Fruit fly (Drosophila melanogaster): ENCODE results near the gene Ca-alpha1T.

The Ca-alpha1T gene

DNA sequence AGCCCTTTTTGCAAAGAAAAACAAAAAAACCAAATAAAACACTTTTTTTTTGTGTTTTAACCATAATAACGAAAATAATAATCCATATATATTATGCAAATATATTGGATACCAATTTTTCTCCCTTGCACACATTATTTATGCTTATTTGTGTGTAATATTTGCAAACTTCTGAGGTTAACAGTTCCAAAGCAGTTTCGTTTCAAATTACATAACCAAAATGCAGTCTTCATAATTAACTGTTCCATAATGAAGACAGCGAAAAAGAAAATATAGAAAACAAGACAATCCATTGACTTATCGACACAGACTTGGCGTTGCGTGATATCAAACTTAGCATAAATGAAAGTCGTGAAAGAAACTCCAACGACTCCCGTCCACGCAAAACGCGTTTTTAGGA is 116.7 kb downstream of the Ca-alpha1T start:
- TF ChIP-seq gl (tag; optimal IDR thresholded peaks at IDR 0.05): no peak
- TF ChIP-seq CG12605 (GFP tag; IDR thresholded peaks at IDR 0.05): no peak
- no peak for TF ChIP-seq CG8159 (tag; optimal IDR thresholded peaks at IDR 0.05)
- no peak for TF ChIP-seq CG13204 (GFP tag; optimal IDR thresholded peaks at IDR 0.05)
- TF ChIP-seq CG15710 (tag; optimal IDR thresholded peaks at IDR 0.05): no peak
- TF ChIP-seq CG10348 (GFP tag; IDR thresholded peaks at IDR 0.05): no peak
- TF ChIP-seq CG14655 (GFP tag; optimal IDR thresholded peaks at IDR 0.05): no peak
- TF ChIP-seq CG4496 (GFP tag; IDR thresholded peaks at IDR 0.05): no peak
- TF ChIP-seq EcR (GFP tag; optimal IDR thresholded peaks at IDR 0.05): no peak
- TF ChIP-seq rn (GFP tag; IDR thresholded peaks at IDR 0.05): no peak
- TF ChIP-seq Ets98B (GFP tag; IDR thresholded peaks at IDR 0.05): no peak
- no peak for TF ChIP-seq CG34367 (tag; optimal IDR thresholded peaks at IDR 0.05)
- no peak for TF ChIP-seq CG8301 (tag; optimal IDR thresholded peaks at IDR 0.05)
- TF ChIP-seq CG32121 (GFP tag; IDR thresholded peaks at IDR 0.05): no peak
- no peak for TF ChIP-seq Pif1B (GFP tag; optimal IDR thresholded peaks at IDR 0.05)

DNA sequence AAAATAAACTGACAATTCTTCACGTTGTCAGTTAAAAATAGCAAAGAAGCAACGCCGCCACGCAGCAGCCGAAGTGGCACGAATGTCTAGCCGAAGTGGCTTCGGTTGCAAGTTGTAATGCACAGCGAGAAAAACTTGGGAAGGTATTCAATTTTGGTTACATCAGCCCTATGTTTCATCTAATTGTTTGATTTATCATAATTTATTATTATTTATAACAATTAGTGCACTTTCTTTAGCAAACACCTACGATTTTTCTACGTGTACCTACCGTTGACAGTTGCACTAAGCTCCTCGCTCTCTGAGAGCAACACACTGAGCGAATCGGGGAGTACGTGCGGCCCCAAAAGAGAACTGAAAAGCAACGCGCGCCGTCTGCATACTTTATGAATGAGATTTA is 117.4 kb downstream of the Ca-alpha1T start, which contains the start of gene Tsp5D:
Tsp5D (minus strand) TSS at position 13 of the 400 bp plus-strand sequence.
- peak; percentile 99 for TF ChIP-seq rn (GFP tag; IDR thresholded peaks at IDR 0.05)
- TF ChIP-seq CG32121 (GFP tag; IDR thresholded peaks at IDR 0.05): peak; percentile 99
- TF ChIP-seq CG9948 (tag; optimal IDR thresholded peaks at IDR 0.05): peak; percentile 95
- peak; percentile 99 for TF ChIP-seq CG4496 (GFP tag; IDR thresholded peaks at IDR 0.05)
- peak; percentile 99 for TF ChIP-seq fd96Ca (GFP tag; IDR thresholded peaks at IDR 0.05)
- TF ChIP-seq CG13204 (GFP tag; optimal IDR thresholded peaks at IDR 0.05): peak; percentile 86
- peak; percentile 90 for TF ChIP-seq Pif1A (GFP tag; optimal IDR thresholded peaks at IDR 0.05)
- peak; percentile 52 for TF ChIP-seq Snoo (tag; optimal IDR thresholded peaks at IDR 0.05)
- TF ChIP-seq CG8301 (tag; optimal IDR thresholded peaks at IDR 0.05): peak; percentile 99
- peak; percentile 90 for TF ChIP-seq Pif1B (GFP tag; optimal IDR thresholded peaks at IDR 0.05)
- peak; percentile 96 for TF ChIP-seq CG8159 (tag; optimal IDR thresholded peaks at IDR 0.05)
- peak; percentile 97 for TF ChIP-seq CG17806 (tag; optimal IDR thresholded peaks at IDR 0.05)
- TF ChIP-seq CG14655 (GFP tag; optimal IDR thresholded peaks at IDR 0.05): peak; percentile 99
- peak; percentile 93 for TF ChIP-seq CG15710 (tag; optimal IDR thresholded peaks at IDR 0.05)
- peak; percentile 99 for TF ChIP-seq CG12605 (GFP tag; IDR thresholded peaks at IDR 0.05)
- TF ChIP-seq D1 (tag; optimal IDR thresholded peaks at IDR 0.05): peak; percentile 54
- peak; percentile 89 for TF ChIP-seq gl (tag; optimal IDR thresholded peaks at IDR 0.05)
- TF ChIP-seq CG10348 (GFP tag; IDR thresholded peaks at IDR 0.05): peak; percentile 95
- peak; percentile 99 for TF ChIP-seq Ets98B (GFP tag; IDR thresholded peaks at IDR 0.05)
- TF ChIP-seq EcR (GFP tag; optimal IDR thresholded peaks at IDR 0.05): no peak
- TF ChIP-seq CG34367 (tag; optimal IDR thresholded peaks at IDR 0.05): peak; percentile 93

- TF ChIP-seq D1 (tag; optimal IDR thresholded peaks at IDR 0.05): no peak
- no peak for TF ChIP-seq EcR (GFP tag; optimal IDR thresholded peaks at IDR 0.05)
- TF ChIP-seq CG15710 (tag; optimal IDR thresholded peaks at IDR 0.05): no peak
- no peak for TF ChIP-seq CG34367 (tag; optimal IDR thresholded peaks at IDR 0.05)
- TF ChIP-seq CG10348 (GFP tag; IDR thresholded peaks at IDR 0.05): no peak
- no peak for TF ChIP-seq Pif1A (GFP tag; optimal IDR thresholded peaks at IDR 0.05)
- no peak for TF ChIP-seq CG8301 (tag; optimal IDR thresholded peaks at IDR 0.05)
- no peak for TF ChIP-seq Ets98B (GFP tag; IDR thresholded peaks at IDR 0.05)
- no peak for TF ChIP-seq gl (tag; optimal IDR thresholded peaks at IDR 0.05)
- TF ChIP-seq CG12605 (GFP tag; IDR thresholded peaks at IDR 0.05): no peak
- no peak for TF ChIP-seq CG13204 (GFP tag; optimal IDR thresholded peaks at IDR 0.05)
- TF ChIP-seq Pif1B (GFP tag; optimal IDR thresholded peaks at IDR 0.05): no peak
- TF ChIP-seq CG32121 (GFP tag; IDR thresholded peaks at IDR 0.05): no peak
- no peak for TF ChIP-seq CG17806 (tag; optimal IDR thresholded peaks at IDR 0.05)
- no peak for TF ChIP-seq Snoo (tag; optimal IDR thresholded peaks at IDR 0.05)
- no peak for TF ChIP-seq CG9948 (tag; optimal IDR thresholded peaks at IDR 0.05)
- no peak for TF ChIP-seq CG8159 (tag; optimal IDR thresholded peaks at IDR 0.05)
- no peak for TF ChIP-seq CG4496 (GFP tag; IDR thresholded peaks at IDR 0.05)
Observed at dm6 chrX:6068714-6069113, 123.6 kb downstream of the Ca-alpha1T start.

- no peak for TF ChIP-seq D1 (tag; optimal IDR thresholded peaks at IDR 0.05)
- 0 out of 2 replicates have a peak, but pooled peaks have one; percentile 7 for TF ChIP-seq CG32121 (GFP tag; IDR thresholded peaks at IDR 0.05)
Observed at dm6 chrX:6067281-6068008, 124.8 kb downstream of the Ca-alpha1T start, which contains the start of gene CG5928. CG5928 (plus strand) TSS chrX:6067958.

- no peak for TF ChIP-seq CG12605 (GFP tag; IDR thresholded peaks at IDR 0.05)
Observed at dm6 chrX:6066316-6066715, 126.0 kb downstream of the Ca-alpha1T start, which contains the start of gene CG43115. CG43115 (minus strand) TSS chrX:6066416.

DNA sequence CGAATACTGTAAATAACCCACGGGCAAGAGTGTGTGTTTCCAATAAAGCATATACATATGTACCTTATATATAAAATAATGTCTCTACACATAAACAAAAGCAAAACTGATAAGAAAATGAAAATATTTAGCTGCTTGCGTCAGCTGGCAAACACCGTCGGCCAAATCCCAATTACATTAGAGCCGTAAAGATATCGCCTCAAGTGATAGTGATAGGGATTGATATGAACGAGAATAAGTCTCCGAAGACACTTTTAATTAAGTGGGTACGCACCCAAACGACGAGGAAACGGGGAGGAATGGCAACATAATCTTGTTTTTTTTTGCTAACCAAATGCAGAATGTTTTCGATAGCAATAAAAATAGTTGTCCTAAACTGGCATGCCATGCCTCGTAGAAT is 127.8 kb downstream of the Ca-alpha1T start:
- TF ChIP-seq CG15710 (tag; optimal IDR thresholded peaks at IDR 0.05) (no peak), CG12605 (GFP tag; IDR thresholded peaks at IDR 0.05) (no peak), EcR (GFP tag; optimal IDR thresholded peaks at IDR 0.05) (no peak), CG34367 (tag; optimal IDR thresholded peaks at IDR 0.05) (no peak), rn (GFP tag; IDR thresholded peaks at IDR 0.05) (no peak), CG13204 (GFP tag; optimal IDR thresholded peaks at IDR 0.05) (no peak), CG14655 (GFP tag; optimal IDR thresholded peaks at IDR 0.05) (no peak), CG8159 (tag; optimal IDR thresholded peaks at IDR 0.05) (no peak), CG17806 (tag; optimal IDR thresholded peaks at IDR 0.05) (no peak), CG8301 (tag; optimal IDR thresholded peaks at IDR 0.05) (no peak), CG32121 (GFP tag; IDR thresholded peaks at IDR 0.05) (no peak), gl (tag; optimal IDR thresholded peaks at IDR 0.05) (no peak), Ets98B (GFP tag; IDR thresholded peaks at IDR 0.05) (no peak), CG9948 (tag; optimal IDR thresholded peaks at IDR 0.05) (no peak), CG10348 (GFP tag; IDR thresholded peaks at IDR 0.05) (no peak), D1 (tag; optimal IDR thresholded peaks at IDR 0.05) (no peak), Snoo (tag; optimal IDR thresholded peaks at IDR 0.05) (no peak)

Data from whole organism, pupa.